Worm (Caenorhabditis elegans) whole organism, young adult: ENCODE measurements around the gene C05E7.3.

Experiments used
- egl-44 ChIP-seq: fragments of 200-800 bp; sonication (Bioruptor generic); IDR thresholded peaks from 2 replicates; pipeline ENCODE4 v1.3.6; 2022; ENCODE audit warnings: missing genetic modification reagents, missing genetic modification characterization, missing compliant biosample characterization
- egrh-3 ChIP-seq: fragments of 200-800 bp; sonication (Bioruptor generic); IDR thresholded peaks from 2 replicates; pipeline ENCODE4 v1.3.6; 2022; ENCODE audit warnings: missing genetic modification reagents, missing genetic modification characterization, missing compliant biosample characterization
- ztf-18 ChIP-seq: sonication (generic microtip); optimal IDR thresholded peaks from 2 replicates; lab custom pipeline; 2016; ENCODE audit warnings: missing genotype, mild to moderate bottlenecking, missing genetic modification characterization, missing compliant biosample characterization

ce11 chrX:12951175-12951574, 4.7 kb upstream of the C05E7.3 start:
- TF ChIP-seq egrh-3 (GFP tag; lab: Robert Waterston, UW) (no peak), ztf-18 (tag; lab: Kevin White, UChicago) (no peak), egl-44 (GFP tag; lab: Robert Waterston, UW) (no peak)
